Fruit fly (Drosophila melanogaster) ovary, adult (tissue): ENCODE measurements around the gene Tlk.

ENCODE experiments used
- CG17801 ChIP-seq: fragments of 200-800 bp; optimal IDR thresholded peaks from 2 replicates; lab custom pipeline; 2019; ENCODE audit warnings: missing biosample characterization, mild to moderate bottlenecking, missing genetic modification characterization, moderate library complexity; ENCODE audit not compliant: partially characterized antibody

Tlk gene

dm6 chrX:3682483-3682813 lies 37.4 kb upstream of the Tlk start:
- no peak for TF ChIP-seq CG17801 (GFP tag; lab: Kevin White, UChicago)

dm6 chrX:3684809-3685533 lies 34.8 kb upstream of the Tlk start:
- TF ChIP-seq CG17801 (GFP tag; lab: Kevin White, UChicago) = no peak

- TF ChIP-seq CG17801 (GFP tag; lab: Kevin White, UChicago) = no peak
Observed at dm6 chrX:3685534-3685922, 34.3 kb upstream of the Tlk start.

dm6 chrX:3686469-3687410 lies 33.1 kb upstream of the Tlk start:
- TF ChIP-seq CG17801 (GFP tag; lab: Kevin White, UChicago) = peak; percentile 93

- no peak for TF ChIP-seq CG17801 (GFP tag; lab: Kevin White, UChicago)
Observed at dm6 chrX:3687837-3688375, 31.9 kb upstream of the Tlk start.

- TF ChIP-seq CG17801 (GFP tag; lab: Kevin White, UChicago) = no peak
Observed at dm6 chrX:3688576-3688975, 31.2 kb upstream of the Tlk start.

dm6 chrX:3689079-3689478 lies 30.7 kb upstream of the Tlk start:
- TF ChIP-seq CG17801 (GFP tag; lab: Kevin White, UChicago) = peak; percentile 85

- TF ChIP-seq CG17801 (GFP tag; lab: Kevin White, UChicago) = no peak
Observed at dm6 chrX:3690631-3691030, 29.2 kb upstream of the Tlk start.

dm6 chrX:3691623-3692553 lies 27.9 kb upstream of the Tlk start:
- TF ChIP-seq CG17801 (GFP tag; lab: Kevin White, UChicago) = peak; percentile 71

dm6 chrX:3693989-3694769 lies 25.6 kb upstream of the Tlk start:
- peak; percentile 52 for TF ChIP-seq CG17801 (GFP tag; lab: Kevin White, UChicago)

dm6 chrX:3694770-3695145 lies 25.0 kb upstream of the Tlk start:
- TF ChIP-seq CG17801 (GFP tag; lab: Kevin White, UChicago) = no peak

- peak; percentile 98 for TF ChIP-seq CG17801 (GFP tag; lab: Kevin White, UChicago)
Observed at dm6 chrX:3695151-3695988, 24.4 kb upstream of the Tlk start.
